Worm (Caenorhabditis elegans) whole organism, L3 larva: ENCODE data around the gene F42F12.3.

Source experiments
- R02D3.7 ChIP-seq: fragments of 150-350 bp; optimal IDR thresholded peaks from 2 replicates; lab custom pipeline; 2014; ENCODE audit warnings: missing biosample characterization, missing genetic modification characterization
- ZK546.5 ChIP-seq: sonication (generic microtip); optimal IDR thresholded peaks from 2 replicates; lab custom pipeline; 2017; ENCODE audit warnings: missing biosample characterization, missing genetic modification characterization
- aly-2 ChIP-seq: fragments of 150-350 bp; optimal IDR thresholded peaks from 2 replicates; lab custom pipeline; 2014; ENCODE audit warnings: missing biosample characterization, missing genetic modification characterization
- ama-1 ChIP-seq: fragments of 150-350 bp; optimal IDR thresholded peaks from 2 replicates; lab custom pipeline; 2018
- ceh-16 ChIP-seq: sonication (generic microtip); optimal IDR thresholded peaks from 2 replicates; lab custom pipeline; 2017; ENCODE audit warnings: missing biosample characterization, missing genetic modification characterization
- ceh-28 ChIP-seq: fragments of 150-350 bp; optimal IDR thresholded peaks from 2 replicates; lab custom pipeline; 2014; ENCODE audit warnings: missing biosample characterization, missing genetic modification reagents, missing genetic modification characterization
- ceh-82 ChIP-seq: fragments of 150-350 bp; optimal IDR thresholded peaks from 2 replicates; lab custom pipeline; 2014; ENCODE audit warnings: missing biosample characterization, missing genetic modification characterization
- ceh-9 ChIP-seq: sonication (generic microtip); optimal IDR thresholded peaks from 2 replicates; lab custom pipeline; 2018; ENCODE audit warnings: missing biosample characterization, missing genetic modification characterization
- daf-12 ChIP-seq: fragments of 150-350 bp; optimal IDR thresholded peaks from 2 replicates; lab custom pipeline; 2014; ENCODE audit warnings: missing biosample characterization, missing genetic modification reagents, missing genetic modification characterization
- egl-27 ChIP-seq: sonication (generic microtip); optimal IDR thresholded peaks from 4 replicates; lab custom pipeline; 2017; ENCODE audit warnings: missing biosample characterization, missing genetic modification reagents, missing genetic modification characterization
- egl-5 ChIP-seq: fragments of 150-350 bp; optimal IDR thresholded peaks from 2 replicates; lab custom pipeline; 2017; ENCODE audit warnings: missing biosample characterization, missing genetic modification reagents, missing genetic modification characterization, inconsistent platforms
- elt-1 ChIP-seq: fragments of 150-350 bp; optimal IDR thresholded peaks from 2 replicates; lab custom pipeline; 2014; ENCODE audit warnings: missing biosample characterization, missing genetic modification characterization
- elt-2 ChIP-seq: sonication (generic microtip); optimal IDR thresholded peaks from 2 replicates; lab custom pipeline; 2016; ENCODE audit warnings: missing genetic modification reagents, mild to moderate bottlenecking, missing genetic modification characterization, missing compliant biosample characterization
- elt-3 ChIP-seq, 3 experiments: fragments of 150-350 bp in 1 of 3; sonication (generic microtip) in 2 of 3; optimal IDR thresholded peaks; 2 replicates in 2 of 3; 4 replicates in 1 of 3; lab custom pipeline; 2014 to 2017; ENCODE audit warnings: missing biosample characterization in 3 of 3, missing genetic modification characterization in 3 of 3
- eor-1 ChIP-seq, 2 experiments: fragments of 150-350 bp; optimal IDR thresholded peaks; 2 replicates each; lab custom pipeline; 2014 to 2018; ENCODE audit warnings: missing biosample characterization in 2 of 2, missing genetic modification characterization in 2 of 2
- fkh-10 ChIP-seq: sonication (generic microtip); optimal IDR thresholded peaks from 2 replicates; lab custom pipeline; 2017; ENCODE audit warnings: missing biosample characterization, missing genetic modification reagents, missing genetic modification characterization
- fkh-2 ChIP-seq: fragments of 150-350 bp; optimal IDR thresholded peaks from 2 replicates; lab custom pipeline; 2014; ENCODE audit warnings: missing biosample characterization, missing genetic modification reagents, missing genetic modification characterization
- hmg-11 ChIP-seq: sonication (generic microtip); optimal IDR thresholded peaks from 2 replicates; lab custom pipeline; 2016; ENCODE audit warnings: missing genetic modification characterization, missing compliant biosample characterization
- jun-1 ChIP-seq: fragments of 150-350 bp; optimal IDR thresholded peaks from 2 replicates; lab custom pipeline; 2014; ENCODE audit warnings: missing biosample characterization, missing genetic modification reagents, missing genetic modification characterization
- lin-15B ChIP-seq: fragments of 150-350 bp; optimal IDR thresholded peaks from 2 replicates; lab custom pipeline; 2014; ENCODE audit warnings: missing biosample characterization, missing genetic modification characterization
- lin-39 ChIP-seq: fragments of 150-350 bp; optimal IDR thresholded peaks from 2 replicates; lab custom pipeline; 2018; ENCODE audit warnings: missing biosample characterization, missing genetic modification reagents, missing genetic modification characterization
- lsy-12 ChIP-seq: sonication (generic microtip); optimal IDR thresholded peaks from 2 replicates; lab custom pipeline; 2016; ENCODE audit warnings: mild to moderate bottlenecking, missing genetic modification characterization, missing compliant biosample characterization
- mdl-1 ChIP-seq: fragments of 150-350 bp; optimal IDR thresholded peaks from 2 replicates; lab custom pipeline; 2014; ENCODE audit warnings: missing biosample characterization, missing genetic modification characterization
- mml-1 ChIP-seq: fragments of 150-350 bp; sonication (generic microtip); optimal IDR thresholded peaks from 3 replicates; lab custom pipeline; 2014; ENCODE audit warnings: missing biosample characterization, missing genetic modification characterization
- nhr-11 ChIP-seq: fragments of 150-350 bp; optimal IDR thresholded peaks from 2 replicates; lab custom pipeline; 2014; ENCODE audit warnings: missing biosample characterization, missing genetic modification characterization
- nhr-12 ChIP-seq: fragments of 150-350 bp; optimal IDR thresholded peaks from 2 replicates; lab custom pipeline; 2014; ENCODE audit warnings: missing biosample characterization, missing genetic modification characterization
- nhr-23 ChIP-seq: fragments of 150-350 bp; optimal IDR thresholded peaks from 2 replicates; lab custom pipeline; 2014; ENCODE audit warnings: missing biosample characterization, missing genetic modification reagents, missing genetic modification characterization
- nhr-237 ChIP-seq: fragments of 150-350 bp; optimal IDR thresholded peaks from 2 replicates; lab custom pipeline; 2014; ENCODE audit warnings: missing biosample characterization, missing genetic modification characterization
- nhr-25 ChIP-seq: sonication (generic microtip); optimal IDR thresholded peaks from 2 replicates; lab custom pipeline; 2017; ENCODE audit warnings: missing biosample characterization, missing genetic modification characterization
- nhr-43 ChIP-seq: sonication (generic microtip); optimal IDR thresholded peaks from 2 replicates; lab custom pipeline; 2016; ENCODE audit warnings: mild to moderate bottlenecking, missing genetic modification characterization, missing compliant biosample characterization; ENCODE audit not compliant: poor library complexity, severe bottlenecking
- nhr-67 ChIP-seq: fragments of 150-350 bp; optimal IDR thresholded peaks from 2 replicates; lab custom pipeline; 2014; ENCODE audit warnings: missing biosample characterization, missing genetic modification characterization
- nhr-76 ChIP-seq: fragments of 150-350 bp; sonication (generic microtip); optimal IDR thresholded peaks from 5 replicates; lab custom pipeline; 2014; ENCODE audit warnings: missing biosample characterization, missing genetic modification characterization
- nhr-77 ChIP-seq: fragments of 150-350 bp; optimal IDR thresholded peaks from 2 replicates; lab custom pipeline; 2014; ENCODE audit warnings: missing biosample characterization, missing genetic modification characterization
- pha-4 ChIP-seq: fragments of 150-350 bp; optimal IDR thresholded peaks from 2 replicates; lab custom pipeline; 2014; ENCODE audit warnings: missing biosample characterization, missing genetic modification reagents, missing genetic modification characterization
- pqm-1 ChIP-seq: fragments of 150-350 bp; optimal IDR thresholded peaks from 2 replicates; lab custom pipeline; 2017; ENCODE audit warnings: missing biosample characterization, missing genetic modification characterization, inconsistent platforms
- sea-2 ChIP-seq: fragments of 150-350 bp; sonication (generic microtip); optimal IDR thresholded peaks from 4 replicates; lab custom pipeline; 2014; ENCODE audit warnings: missing biosample characterization, missing genetic modification reagents, missing genetic modification characterization
- skn-1 ChIP-seq: fragments of 150-350 bp; optimal IDR thresholded peaks from 2 replicates; lab custom pipeline; 2014; ENCODE audit warnings: missing biosample characterization, missing genetic modification characterization
- snpc-4 ChIP-seq: fragments of 150-350 bp; optimal IDR thresholded peaks from 2 replicates; lab custom pipeline; 2014; ENCODE audit warnings: missing biosample characterization, missing genetic modification characterization
- tbx-2 ChIP-seq: sonication (generic microtip); optimal IDR thresholded peaks from 2 replicates; lab custom pipeline; 2016; ENCODE audit warnings: mild to moderate bottlenecking, missing genetic modification characterization, missing compliant biosample characterization
- unc-39 ChIP-seq: sonication (generic microtip); optimal IDR thresholded peaks from 4 replicates; lab custom pipeline; 2017; ENCODE audit warnings: missing biosample characterization, missing genetic modification characterization
- unc-62 ChIP-seq: fragments of 150-350 bp; sonication (generic microtip); optimal IDR thresholded peaks from 4 replicates; lab custom pipeline; 2014; ENCODE audit warnings: missing biosample characterization, missing genetic modification reagents, missing genetic modification characterization
- zag-1 ChIP-seq: fragments of 150-350 bp; optimal IDR thresholded peaks from 2 replicates; lab custom pipeline; 2014; ENCODE audit warnings: missing biosample characterization, missing genetic modification characterization
- ztf-11 ChIP-seq: fragments of 150-350 bp; optimal IDR thresholded peaks from 2 replicates; lab custom pipeline; 2014; ENCODE audit warnings: missing biosample characterization, missing genetic modification characterization
- ztf-4 ChIP-seq: fragments of 150-350 bp; optimal IDR thresholded peaks from 2 replicates; lab custom pipeline; 2014; ENCODE audit warnings: missing biosample characterization, missing genetic modification characterization

F42F12.3 gene

DNA sequence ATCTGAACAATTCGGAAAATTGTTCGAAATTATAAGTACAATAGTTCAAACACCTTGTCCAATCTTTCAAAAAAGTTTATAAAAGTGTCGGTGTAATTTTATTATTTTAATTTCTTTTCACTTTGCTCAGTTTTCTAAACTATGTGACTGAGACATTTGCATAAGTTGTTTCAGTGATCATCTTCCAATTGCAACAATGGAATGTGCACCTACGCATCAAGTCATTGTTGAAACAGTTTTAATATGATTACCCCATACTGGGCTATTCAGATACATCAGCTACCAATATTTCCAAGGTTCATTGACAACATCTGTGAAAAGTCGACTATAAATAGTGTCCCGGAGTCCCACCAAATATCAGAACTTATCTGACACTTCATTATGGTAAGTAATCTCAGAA is 6.7 kb downstream of the F42F12.3 start, which contains the start of gene nspc-13:
nspc-13 (plus strand) TSS at position 301 of the 400 bp plus-strand sequence.
- TF ChIP-seq elt-2 (tag; lab: Kevin White, UChicago) (no peak), lin-39 (no peak), nhr-25 (tag; lab: Kevin White, UChicago) (no peak), nhr-11 (tag; lab: Kevin White, UChicago) (no peak), ama-1 (lab: Kevin White, UChicago) (no peak), unc-39 (tag; lab: Kevin White, UChicago) (no peak), aly-2 (tag; lab: Kevin White, UChicago) (no peak), fkh-2 (tag; lab: Kevin White, UChicago) (no peak), ceh-16 (no peak), nhr-43 (no peak), nhr-23 (tag; lab: Kevin White, UChicago) (no peak), nhr-76 (tag; lab: Kevin White, UChicago) (no peak), eor-1 (tag; optimal IDR thresholded peaks at IDR 0.05; lab: Kevin White, UChicago) (no peak), skn-1 (tag; lab: Kevin White, UChicago) (no peak), pha-4 (tag; lab: Kevin White, UChicago) (no peak), daf-12 (tag; lab: Kevin White, UChicago) (no peak)

DNA sequence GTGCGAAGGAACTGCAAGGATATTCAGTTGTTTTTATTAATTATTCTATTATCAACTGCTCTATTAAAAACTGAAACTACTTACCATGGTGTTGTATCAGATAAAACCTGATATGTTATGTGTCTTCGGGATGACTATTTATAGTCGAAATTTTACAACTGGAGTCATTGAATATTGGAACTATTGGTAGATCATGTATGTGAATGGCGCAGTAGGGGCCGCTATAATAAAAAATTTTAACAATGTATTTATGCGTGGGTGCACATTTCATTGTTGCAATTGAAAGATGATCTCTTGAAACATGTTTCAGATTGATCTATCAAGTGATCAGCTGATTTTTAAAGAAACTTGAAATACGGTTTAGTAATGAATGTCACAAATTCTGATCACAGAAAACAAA is 8.6 kb downstream of the F42F12.3 start, which contains the start of gene nspc-14:
nspc-14 (minus strand) TSS at position 101 of the 400 bp plus-strand sequence.
- TF ChIP-seq nhr-23 (tag; lab: Kevin White, UChicago): no peak
- TF ChIP-seq ceh-9: no peak
- TF ChIP-seq elt-3 (tag; optimal IDR thresholded peaks at IDR 0.05; lab: Kevin White, UChicago): no peak
- no peak for TF ChIP-seq unc-39 (tag; lab: Kevin White, UChicago)
- no peak for TF ChIP-seq ztf-4
- TF ChIP-seq nhr-67: no peak
- no peak for TF ChIP-seq ztf-11
- TF ChIP-seq lin-39: no peak
- TF ChIP-seq mdl-1: no peak
- TF ChIP-seq fkh-10 (GFP tag; lab: Kevin White, UChicago): no peak
- TF ChIP-seq tbx-2 (tag; lab: Kevin White, UChicago): no peak
- TF ChIP-seq egl-5 (tag; lab: Kevin White, UChicago): no peak
- TF ChIP-seq snpc-4 (tag; lab: Kevin White, UChicago): no peak
- TF ChIP-seq nhr-237 (tag; lab: Kevin White, UChicago): no peak
- TF ChIP-seq aly-2 (tag; lab: Kevin White, UChicago): no peak
- no peak for TF ChIP-seq unc-62 (GFP tag; lab: Kevin White, UChicago)
- TF ChIP-seq, all 47 proteins: peak for 0

DNA sequence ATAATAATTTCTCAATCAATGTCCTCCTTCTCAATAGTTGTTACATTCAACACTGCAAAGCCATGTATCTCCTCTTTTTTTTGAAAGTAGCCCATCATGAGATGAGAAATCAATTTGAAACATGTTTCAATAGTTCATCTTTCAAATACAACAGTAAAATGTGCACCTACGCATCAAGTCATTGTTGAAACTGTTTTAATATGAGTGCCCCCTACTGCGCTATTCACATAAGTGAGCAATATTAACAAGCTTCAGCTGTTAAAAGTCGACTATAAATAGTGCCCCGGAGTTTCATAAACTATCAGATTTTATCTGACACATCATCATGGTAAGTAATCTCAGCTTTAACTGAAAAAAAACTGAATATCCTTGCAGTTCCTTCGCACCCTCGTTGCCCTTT is 10.1 kb downstream of the F42F12.3 start, which contains the start of the genes nspc-15 and F19H6.6:
nspc-15 (plus strand) TSS at position 301 of the 400 bp plus-strand sequence.
F19H6.6 (plus strand) TSS at position 384 of the 400 bp plus-strand sequence.
- no peak for TF ChIP-seq egl-5 (tag; lab: Kevin White, UChicago)
- no peak for TF ChIP-seq fkh-10 (GFP tag; lab: Kevin White, UChicago)
- TF ChIP-seq nhr-43: no peak
- no peak for TF ChIP-seq ceh-82 (tag; lab: Kevin White, UChicago)
- no peak for TF ChIP-seq fkh-2 (tag; lab: Kevin White, UChicago)

DNA sequence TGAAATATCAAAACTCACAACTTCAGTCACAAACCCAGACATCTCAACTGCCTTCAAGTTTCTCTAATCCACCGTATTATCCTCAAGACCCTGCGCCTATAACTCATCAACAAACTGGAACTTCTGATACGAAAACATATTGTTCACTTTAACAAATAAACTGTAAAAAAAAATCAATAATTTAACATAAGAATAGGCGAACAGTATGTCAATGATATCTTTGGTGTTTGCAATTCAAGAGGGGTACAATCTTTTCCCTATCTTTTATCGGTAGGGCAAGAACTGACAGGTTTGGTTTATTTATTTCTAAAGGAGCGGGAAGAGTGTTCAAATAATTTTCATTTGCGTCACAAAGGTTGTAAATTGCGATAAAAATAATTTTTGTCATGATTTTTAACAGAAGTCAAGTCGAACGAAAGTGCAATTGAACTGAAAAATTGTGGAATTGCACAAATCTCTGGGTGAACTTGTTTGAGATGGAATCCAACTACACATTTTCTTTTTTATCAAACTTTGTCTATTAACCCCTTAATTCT is 12.6 kb downstream of the F42F12.3 start:
- TF ChIP-seq elt-2 (tag; lab: Kevin White, UChicago) (peak; percentile 84), lin-15B (tag; lab: Kevin White, UChicago) (peak; percentile 12), pqm-1 (tag; lab: Kevin White, UChicago) (peak; percentile 93), nhr-237 (tag; lab: Kevin White, UChicago) (peak; percentile 43), R02D3.7 (tag; lab: Kevin White, UChicago) (peak; percentile 91), nhr-77 (tag; lab: Kevin White, UChicago) (peak; percentile 98), nhr-23 (tag; lab: Kevin White, UChicago) (peak; percentile 99), nhr-76 (tag; lab: Kevin White, UChicago) (peak; percentile 86), ztf-11 (peak; percentile 53), ceh-16 (peak; percentile 66), hmg-11 (tag; lab: Kevin White, UChicago) (peak; percentile 77), egl-27 (tag; lab: Kevin White, UChicago) (peak; percentile 87), ZK546.5 (tag; lab: Kevin White, UChicago) (peak; percentile 72), mml-1 (no peak), lsy-12 (peak; percentile 95), egl-5 (tag; lab: Kevin White, UChicago) (peak; percentile 98), unc-39 (tag; lab: Kevin White, UChicago) (no peak), ztf-4 (peak; percentile 93), elt-1 (tag; lab: Kevin White, UChicago) (peak; percentile 75), jun-1 (tag; lab: Kevin White, UChicago) (peak; percentile 100), mdl-1 (peak; percentile 86), zag-1 (tag; lab: Kevin White, UChicago) (peak; percentile 88), ceh-28 (peak; percentile 100), elt-3 (tag; optimal IDR thresholded peaks at IDR 0.05; lab: Kevin White, UChicago) (peak; percentile 72 to 98 (median 87)), tbx-2 (tag; lab: Kevin White, UChicago) (peak; percentile 98), nhr-12 (peak; percentile 25), nhr-11 (tag; lab: Kevin White, UChicago) (peak; percentile 98), fkh-2 (tag; lab: Kevin White, UChicago) (peak; percentile 56), fkh-10 (GFP tag; lab: Kevin White, UChicago) (peak; percentile 99), sea-2 (GFP tag; lab: Kevin White, UChicago) (peak; percentile 11), nhr-67 (peak; percentile 58), aly-2 (tag; lab: Kevin White, UChicago) (peak; percentile 98), skn-1 (tag; lab: Kevin White, UChicago) (peak; percentile 99)
